Worm (Caenorhabditis elegans): ENCODE results near the gene pro-3.

The pro-3 gene

DNA sequence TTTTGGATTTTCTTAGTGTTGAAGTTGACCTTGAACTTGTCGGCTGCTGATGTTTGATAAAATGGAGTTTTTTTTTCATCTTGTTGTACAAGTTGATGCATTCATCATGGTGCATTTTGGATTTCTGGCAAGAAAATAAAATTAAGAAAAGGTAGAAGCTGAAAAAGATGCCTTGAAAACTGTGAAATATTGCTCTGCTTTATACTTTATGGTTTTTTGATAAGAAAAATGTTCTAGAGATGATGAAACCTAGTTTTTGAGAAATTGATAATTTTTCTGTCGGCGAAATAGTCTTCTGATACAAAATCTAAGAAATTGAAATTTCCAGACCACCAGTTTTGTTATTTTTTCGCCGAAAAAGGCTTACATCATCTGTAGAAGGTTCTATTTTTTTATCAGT lies 34.1 kb upstream of the pro-3 start, which contains the start of gene Y39B6A.69:
Gene Y39B6A.69, minus strand, starts transcription at position 101 of the 400 bp plus-strand sequence.
- TF ChIP-seq ama-1 (optimal IDR thresholded peaks at IDR 0.05) (no peak), hlh-15 (tag; optimal IDR thresholded peaks at IDR 0.05) (no peak), ceh-24 (tag; optimal IDR thresholded peaks at IDR 0.05) (no peak), sdc-2 (tag; optimal IDR thresholded peaks at IDR 0.05) (no peak), unc-86 (tag; optimal IDR thresholded peaks at IDR 0.05) (no peak)

DNA sequence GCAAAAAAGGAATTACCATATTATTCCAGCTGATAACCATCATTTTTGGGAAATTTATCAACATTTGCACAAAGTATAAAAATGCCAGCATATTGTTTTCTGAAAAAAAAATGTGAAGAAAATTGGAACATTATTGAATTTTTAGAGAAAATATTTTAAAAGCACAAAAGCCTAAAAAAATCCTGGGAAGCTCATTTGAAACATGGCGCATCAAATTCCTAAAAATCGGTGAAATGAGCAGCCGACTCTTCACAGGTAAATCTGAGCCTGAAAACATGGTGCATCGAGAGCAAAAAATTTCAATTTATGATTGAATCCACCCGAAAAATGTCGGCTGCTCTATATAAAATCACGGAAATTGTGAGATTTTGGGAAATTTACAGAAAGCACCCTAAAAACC lies 30.8 kb upstream of the pro-3 start, which contains the start of gene Y39B6A.7:
Gene Y39B6A.7, minus strand, starts transcription at position 101 of the 400 bp plus-strand sequence.
- no peak for TF ChIP-seq ztf-16 (tag; optimal IDR thresholded peaks at IDR 0.05)
- no peak for TF ChIP-seq ttx-3 (tag; optimal IDR thresholded peaks at IDR 0.05)
- TF ChIP-seq hlh-13 (GFP tag; optimal IDR thresholded peaks at IDR 0.05): no peak
- no peak for TF ChIP-seq syd-9 (tag; optimal IDR thresholded peaks at IDR 0.05)
- no peak for TF ChIP-seq nhr-11 (tag; optimal IDR thresholded peaks at IDR 0.05)
- TF ChIP-seq ets-4 (tag; optimal IDR thresholded peaks at IDR 0.05): no peak

DNA sequence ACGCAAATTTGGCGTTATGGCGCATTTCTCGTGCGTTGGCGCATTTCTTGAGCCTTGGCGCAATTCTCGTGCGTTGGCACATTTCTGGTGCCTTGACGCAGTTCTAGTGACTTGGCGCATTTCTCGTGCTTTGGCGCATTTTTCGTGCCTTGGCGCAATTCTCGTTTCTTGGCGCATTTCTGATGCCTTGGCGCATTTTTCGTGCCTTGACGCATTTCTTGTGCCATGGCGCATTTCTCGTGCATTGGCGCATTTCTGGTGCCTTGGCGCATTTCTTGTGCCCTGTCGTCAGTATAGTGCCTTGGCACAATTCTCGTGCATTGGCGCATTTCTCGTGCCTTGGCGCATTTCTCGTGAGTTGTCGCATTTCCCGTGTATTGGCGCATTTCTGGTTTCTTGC lies 30.1 kb upstream of the pro-3 start:
- TF ChIP-seq mec-3 (tag; optimal IDR thresholded peaks at IDR 0.05; ENCODE audit: borderline replicate concordance) (peak; percentile 64), ceh-30 (tag; optimal IDR thresholded peaks at IDR 0.05) (no peak), hlh-6 (tag; optimal IDR thresholded peaks at IDR 0.05) (peak; percentile 16)

DNA sequence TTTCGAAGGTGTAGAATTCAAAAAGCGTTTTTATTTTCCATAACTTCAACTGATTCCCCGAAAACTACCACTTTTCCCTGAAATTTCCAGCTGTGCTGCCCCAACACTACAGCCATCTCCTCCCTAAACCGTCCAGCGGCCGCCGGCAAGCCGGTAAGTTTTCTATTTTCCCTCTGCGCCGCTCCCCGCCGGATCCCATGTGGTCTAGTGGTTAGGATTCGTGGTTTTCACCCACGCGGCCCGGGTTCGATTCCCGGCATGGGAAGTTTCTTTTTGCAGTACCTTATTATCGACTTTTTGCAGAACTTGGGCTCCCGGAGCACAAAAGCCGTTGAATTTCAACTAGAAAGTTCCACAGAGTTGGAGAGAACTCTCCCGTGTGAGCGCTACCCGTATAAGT lies 24.4 kb upstream of the pro-3 start:
- no peak for TF ChIP-seq nhr-232 (tag; optimal IDR thresholded peaks at IDR 0.05)
- no peak for TF ChIP-seq ceh-2 (tag; optimal IDR thresholded peaks at IDR 0.05)
- peak; percentile 15 for TF ChIP-seq ceh-34 (tag; optimal IDR thresholded peaks at IDR 0.05)
- TF ChIP-seq unc-3 (GFP tag; conservative IDR thresholded peaks at IDR 0.05): no peak
- no peak for TF ChIP-seq unc-3 (tag; optimal IDR thresholded peaks at IDR 0.05)
- TF ChIP-seq gmeb-2 (tag; optimal IDR thresholded peaks at IDR 0.05): peak; percentile 10
- peak; percentile 12 for TF ChIP-seq C08G9.2 (tag; optimal IDR thresholded peaks at IDR 0.05)

DNA sequence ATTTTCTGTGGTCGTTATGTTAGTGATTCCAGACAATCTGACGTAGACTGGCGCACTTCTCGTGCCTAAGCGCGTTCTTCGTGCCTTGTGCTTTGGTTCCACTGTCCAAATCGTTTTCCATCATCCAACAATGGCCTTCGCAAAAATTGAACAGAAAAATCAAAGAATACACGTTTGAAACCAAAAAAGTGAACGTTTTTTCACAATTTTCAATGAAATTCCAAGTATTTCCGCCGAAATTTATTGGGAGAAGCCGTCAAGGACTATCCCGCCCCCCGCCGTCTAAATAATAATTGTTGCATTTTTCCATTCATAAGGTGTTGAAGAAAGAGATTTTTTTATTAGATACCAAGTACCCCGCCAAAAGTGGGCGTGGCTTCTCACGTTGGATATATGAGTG lies 22.3 kb upstream of the pro-3 start, which contains the start of gene cpg-23:
Gene cpg-23, plus strand, starts transcription at position 301 of the 400 bp plus-strand sequence.
- TF ChIP-seq ref-2 (tag; optimal IDR thresholded peaks at IDR 0.05): no peak
- TF ChIP-seq pha-2 (tag; optimal IDR thresholded peaks at IDR 0.05): no peak
- no peak for TF ChIP-seq gmeb-2 (tag; optimal IDR thresholded peaks at IDR 0.05)
- TF ChIP-seq hlh-30 (tag; optimal IDR thresholded peaks at IDR 0.05; ENCODE audit: insufficient read depth): no peak
- TF ChIP-seq ceh-34 (tag; optimal IDR thresholded peaks at IDR 0.05): no peak
- no peak for TF ChIP-seq T23F11.4 (GFP tag; optimal IDR thresholded peaks at IDR 0.05)
- TF ChIP-seq dve-1 (tag; optimal IDR thresholded peaks at IDR 0.05): no peak
- no peak for TF ChIP-seq rnt-1 (tag; optimal IDR thresholded peaks at IDR 0.05)
- no peak for TF ChIP-seq pros-1 (tag; optimal IDR thresholded peaks at IDR 0.05)
- no peak for TF ChIP-seq syd-9 (tag; optimal IDR thresholded peaks at IDR 0.05)
- no peak for TF ChIP-seq hlh-13 (GFP tag; optimal IDR thresholded peaks at IDR 0.05)
- TF ChIP-seq ceh-22 (tag; optimal IDR thresholded peaks at IDR 0.05): no peak
- no peak for TF ChIP-seq unc-42 (tag; optimal IDR thresholded peaks at IDR 0.05)
- TF ChIP-seq fkh-6 (tag; optimal IDR thresholded peaks at IDR 0.05): no peak

DNA sequence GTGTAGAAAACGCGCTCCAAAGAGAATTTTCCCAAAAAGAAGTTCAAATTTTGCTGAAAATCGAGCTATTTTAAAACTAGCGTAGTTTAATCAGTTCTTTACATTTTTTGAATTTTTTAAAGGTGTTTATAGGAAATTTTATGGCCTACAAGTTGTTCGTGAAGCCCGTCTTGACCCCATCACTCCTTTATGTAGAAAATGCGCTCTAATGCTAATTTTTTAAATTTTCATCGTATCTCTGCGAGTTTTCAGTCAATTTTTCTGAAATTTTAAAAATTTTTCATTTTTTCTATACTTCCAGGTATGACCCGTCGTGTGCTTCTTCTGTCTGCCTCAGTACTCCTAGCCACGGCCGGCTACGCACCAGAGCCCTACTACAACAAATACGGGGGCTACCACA lies 18.0 kb upstream of the pro-3 start, which contains the start of gene Y39B6A.9:
Gene Y39B6A.9, plus strand, starts transcription at position 301 of the 400 bp plus-strand sequence.
- TF ChIP-seq ceh-22 (tag; optimal IDR thresholded peaks at IDR 0.05): no peak
- TF ChIP-seq hlh-6 (tag; optimal IDR thresholded peaks at IDR 0.05): no peak
- TF ChIP-seq rnt-1 (tag; optimal IDR thresholded peaks at IDR 0.05): no peak
- no peak for TF ChIP-seq unc-86 (tag; optimal IDR thresholded peaks at IDR 0.05)
- no peak for TF ChIP-seq hlh-30 (tag; optimal IDR thresholded peaks at IDR 0.05; ENCODE audit: insufficient read depth)
- TF ChIP-seq nhr-11 (tag; optimal IDR thresholded peaks at IDR 0.05): no peak
- TF ChIP-seq hlh-8 (tag; optimal IDR thresholded peaks at IDR 0.05): no peak
- TF ChIP-seq ceh-34 (tag; optimal IDR thresholded peaks at IDR 0.05): no peak
- TF ChIP-seq zip-5 (tag; optimal IDR thresholded peaks at IDR 0.05): no peak
- no peak for TF ChIP-seq sdc-2 (tag; optimal IDR thresholded peaks at IDR 0.05)
- TF ChIP-seq ceh-2 (tag; optimal IDR thresholded peaks at IDR 0.05): no peak
- no peak for TF ChIP-seq dmd-4 (tag; optimal IDR thresholded peaks at IDR 0.05; ENCODE audit: borderline replicate concordance)
- TF ChIP-seq nfya-1 (tag; optimal IDR thresholded peaks at IDR 0.05): no peak
- no peak for TF ChIP-seq ztf-16 (tag; optimal IDR thresholded peaks at IDR 0.05)
- TF ChIP-seq unc-42 (tag; optimal IDR thresholded peaks at IDR 0.05): no peak
- TF ChIP-seq T23F11.4 (GFP tag; optimal IDR thresholded peaks at IDR 0.05): no peak
- no peak for TF ChIP-seq K09A11.1 (tag; optimal IDR thresholded peaks at IDR 0.05; ENCODE audit: insufficient read depth)
- no peak for TF ChIP-seq sox-2 (GFP tag; IDR thresholded peaks at IDR 0.05)
